Fruit fly (Drosophila melanogaster) S2 (cell line): ENCODE measurements around the gene pyd.

Experiments used
- CG8478 ChIP-seq: fragments of >200 bp; optimal IDR thresholded peaks from 2 replicates; lab custom pipeline; 2018
- CTCF ChIP-seq, 2 experiments: fragments of >200 bp; optimal IDR thresholded peaks; 2 replicates each; lab custom pipeline; 2018

The pyd gene

DNA sequence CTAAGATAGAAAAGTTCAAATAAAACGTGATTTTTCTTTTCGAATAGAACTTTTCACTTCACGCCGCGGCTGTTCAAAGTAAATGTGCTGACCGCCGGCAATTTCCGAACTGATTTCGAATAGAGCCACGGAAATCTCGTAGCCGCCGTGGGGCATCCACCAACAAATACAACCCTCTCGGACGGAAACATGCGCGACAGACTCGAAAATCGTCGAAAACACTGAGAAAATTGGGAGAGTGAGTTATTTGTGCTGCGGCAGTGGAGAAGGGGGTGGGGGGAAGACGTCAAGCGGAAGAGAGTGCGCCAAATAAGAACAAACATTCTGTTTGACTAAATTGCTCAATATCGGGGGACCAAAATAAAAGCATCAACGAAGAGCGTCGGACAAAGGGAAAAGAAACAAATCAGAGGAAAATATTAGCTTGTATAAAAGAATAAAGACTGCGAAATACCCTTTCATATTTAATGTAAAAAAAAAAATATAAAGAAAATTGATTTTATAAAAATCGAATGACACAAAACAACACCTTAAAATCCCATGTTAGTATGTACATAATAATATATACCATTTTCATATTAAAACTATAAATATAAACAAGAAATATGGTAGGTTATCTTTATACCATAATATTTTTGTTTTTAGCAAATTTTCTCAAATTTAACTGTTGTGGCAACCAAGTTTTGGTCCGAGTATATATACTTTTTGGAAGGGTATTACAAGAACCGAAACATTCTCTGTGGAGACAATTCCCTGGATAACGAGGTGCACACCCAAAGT lies 64.2 kb downstream of the pyd start:
- TF ChIP-seq CTCF (optimal IDR thresholded peaks at IDR 0.05; lab: Kevin White, UChicago) (no peak), CG8478 (lab: Kevin White, UChicago) (no peak)

DNA sequence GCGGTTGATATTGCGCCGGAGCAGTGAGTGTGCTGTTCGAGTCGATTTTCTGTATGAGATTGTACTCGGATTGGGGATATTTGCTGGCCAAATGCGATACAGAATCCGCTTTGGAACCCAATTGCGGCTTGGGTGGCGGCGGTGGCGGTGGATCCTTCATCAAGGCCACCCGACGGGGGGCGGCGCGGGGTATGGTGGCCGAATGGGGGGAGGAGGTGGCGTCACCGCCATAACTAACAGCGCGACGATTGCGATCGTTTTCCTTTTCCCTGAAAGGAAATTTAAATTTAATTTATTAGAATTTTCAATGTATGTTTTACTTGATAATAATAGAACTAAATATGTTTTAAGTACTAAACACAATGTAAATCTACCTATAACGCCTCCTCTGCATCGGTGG lies 66.7 kb downstream of the pyd start:
- TF ChIP-seq CG8478 (lab: Kevin White, UChicago) (no peak), CTCF (optimal IDR thresholded peaks at IDR 0.05; lab: Kevin White, UChicago) (no peak)

DNA sequence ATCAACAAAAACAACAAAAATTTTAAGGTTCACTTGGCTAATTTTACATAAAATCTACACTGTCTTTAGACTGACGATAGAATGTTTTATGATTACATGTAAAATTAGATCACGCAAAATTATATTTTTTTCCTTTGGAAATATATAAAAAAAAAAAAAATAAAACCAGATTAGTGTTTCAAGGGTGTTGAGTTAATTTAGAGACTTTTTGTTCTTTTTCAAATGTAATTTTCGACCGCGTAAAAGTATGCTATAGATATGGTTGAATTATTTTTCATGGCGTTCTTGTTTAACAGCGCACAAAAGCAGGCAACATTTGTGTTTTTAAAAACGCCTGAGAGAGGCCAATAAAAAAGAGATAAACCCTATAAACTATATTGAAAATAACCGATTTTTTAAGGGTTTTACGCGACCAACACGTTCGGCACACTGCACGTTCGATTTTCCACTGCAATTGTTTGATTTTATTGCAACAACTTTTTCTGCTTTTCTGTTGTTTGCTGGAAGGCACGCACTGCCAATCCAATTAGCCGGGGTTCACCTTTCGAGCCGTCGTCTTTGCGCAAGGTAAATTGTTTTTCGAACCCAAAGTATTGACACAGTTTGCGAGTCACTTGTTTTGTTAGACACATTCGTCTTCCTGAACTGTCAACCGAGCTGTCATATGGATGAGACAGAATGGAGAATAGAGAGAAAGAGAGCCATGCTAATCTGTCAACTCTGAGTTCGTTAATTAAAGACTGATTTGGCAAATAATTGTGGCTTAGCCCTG lies 68.4 kb downstream of the pyd start:
- TF ChIP-seq CTCF (optimal IDR thresholded peaks at IDR 0.05; lab: Kevin White, UChicago) (peak in 1 of 2 experiments; percentile 41), CG8478 (lab: Kevin White, UChicago) (no peak)

DNA sequence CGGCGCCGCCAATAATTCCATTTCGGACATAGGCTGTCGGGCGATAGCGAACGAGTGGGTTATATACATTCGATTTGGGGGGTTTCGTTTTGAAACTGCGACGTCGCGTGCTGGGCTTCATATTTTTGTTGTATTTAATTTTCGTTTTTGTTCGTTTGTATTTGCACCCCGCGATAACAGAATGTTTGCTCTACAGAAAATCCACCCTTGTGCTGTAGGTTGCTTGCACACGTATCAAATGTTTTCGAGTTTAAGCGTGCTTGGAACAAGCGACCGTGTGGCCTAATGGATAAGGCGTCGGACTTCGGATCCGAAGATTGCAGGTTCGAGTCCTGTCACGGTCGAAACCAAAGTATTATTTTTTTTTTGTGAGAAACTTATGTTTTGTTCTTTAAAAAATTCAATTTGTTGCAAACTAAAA lies 69.0 kb downstream of the pyd start:
- TF ChIP-seq CG8478 (lab: Kevin White, UChicago) (no peak), CTCF (optimal IDR thresholded peaks at IDR 0.05; lab: Kevin White, UChicago) (no peak)

DNA sequence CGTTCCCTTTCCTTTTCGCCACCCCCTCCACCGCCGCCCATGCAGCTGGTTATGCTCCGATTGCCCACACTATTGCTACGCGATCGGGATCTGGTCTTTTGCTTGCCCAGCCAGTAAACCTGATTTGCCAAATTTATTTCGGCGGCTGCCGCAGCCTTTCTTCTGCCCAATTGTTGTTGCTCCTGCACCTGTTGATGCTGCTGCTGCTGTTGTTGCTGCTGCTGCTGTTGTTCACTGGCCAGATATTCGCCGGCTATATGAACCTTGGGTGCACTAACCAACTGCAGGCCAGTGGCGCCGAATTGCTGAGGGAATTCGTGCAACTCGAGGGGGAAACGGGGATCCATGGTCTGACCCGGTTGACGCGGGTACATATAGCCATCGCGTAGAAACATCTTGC lies 69.5 kb downstream of the pyd start:
- TF ChIP-seq CTCF (optimal IDR thresholded peaks at IDR 0.05; lab: Kevin White, UChicago) (no peak), CG8478 (lab: Kevin White, UChicago) (no peak)

DNA sequence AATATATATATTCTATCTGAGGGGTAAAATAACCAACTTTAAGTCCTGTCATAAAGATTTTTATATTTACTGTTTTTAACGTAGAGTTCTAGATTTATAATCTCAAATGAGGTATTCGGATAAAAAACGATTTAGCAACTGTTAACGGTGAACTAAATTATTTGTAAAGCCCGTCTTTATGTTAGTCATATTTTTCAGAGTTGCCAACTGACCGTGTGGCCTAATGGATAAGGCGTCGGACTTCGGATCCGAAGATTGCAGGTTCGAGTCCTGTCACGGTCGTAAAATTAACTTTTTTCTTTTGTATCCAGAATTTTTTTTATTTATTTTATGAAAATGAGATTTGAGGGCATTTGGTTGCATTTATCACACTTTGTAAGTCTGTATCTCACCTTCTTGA lies 70.0 kb downstream of the pyd start:
- TF ChIP-seq CTCF (optimal IDR thresholded peaks at IDR 0.05; lab: Kevin White, UChicago) (no peak), CG8478 (lab: Kevin White, UChicago) (no peak)

DNA sequence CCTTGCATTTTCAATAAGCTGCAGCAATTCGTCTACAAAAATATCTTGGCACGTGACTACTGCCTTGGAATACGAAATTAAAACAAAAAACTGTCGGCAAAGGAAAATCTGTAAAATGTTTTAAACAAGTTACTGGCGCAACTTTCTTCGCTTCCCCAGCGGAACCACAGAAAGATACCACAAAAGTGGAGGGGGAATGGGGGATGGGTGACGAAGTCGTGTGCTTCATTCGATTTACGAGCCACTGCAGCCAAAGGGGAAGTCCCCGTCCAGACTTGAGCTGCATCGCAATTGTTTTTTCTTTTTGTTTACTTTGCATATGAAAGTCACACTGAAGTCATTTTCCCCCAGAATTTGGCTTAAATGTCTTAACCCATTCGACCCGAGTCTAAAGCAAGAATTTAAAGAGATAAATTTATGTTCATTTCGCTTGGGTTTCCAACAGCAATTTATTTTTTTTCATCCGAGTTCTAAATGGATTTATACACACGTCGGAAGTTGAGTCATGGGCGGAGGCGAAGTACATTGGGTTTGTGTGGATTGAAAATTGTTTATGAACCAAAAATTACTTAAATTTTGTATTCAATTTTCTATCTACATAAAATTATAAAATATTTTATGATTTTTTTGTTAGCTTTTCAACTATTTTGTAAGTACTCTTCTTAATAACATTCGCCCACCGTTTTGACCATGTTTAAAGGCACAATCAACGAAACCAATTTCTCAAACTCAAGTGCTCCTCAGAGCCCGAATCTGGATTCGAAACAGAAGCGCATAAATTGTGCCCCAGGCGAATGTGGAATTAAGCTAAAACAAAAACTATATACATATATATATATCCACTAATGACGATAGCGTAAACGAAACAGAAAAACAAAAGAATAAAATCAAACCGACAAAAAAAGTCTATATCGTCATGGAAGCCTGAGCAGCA lies 71.3 kb downstream of the pyd start:
- no peak for TF ChIP-seq CG8478 (lab: Kevin White, UChicago)
- TF ChIP-seq CTCF (optimal IDR thresholded peaks at IDR 0.05; lab: Kevin White, UChicago) = no peak

DNA sequence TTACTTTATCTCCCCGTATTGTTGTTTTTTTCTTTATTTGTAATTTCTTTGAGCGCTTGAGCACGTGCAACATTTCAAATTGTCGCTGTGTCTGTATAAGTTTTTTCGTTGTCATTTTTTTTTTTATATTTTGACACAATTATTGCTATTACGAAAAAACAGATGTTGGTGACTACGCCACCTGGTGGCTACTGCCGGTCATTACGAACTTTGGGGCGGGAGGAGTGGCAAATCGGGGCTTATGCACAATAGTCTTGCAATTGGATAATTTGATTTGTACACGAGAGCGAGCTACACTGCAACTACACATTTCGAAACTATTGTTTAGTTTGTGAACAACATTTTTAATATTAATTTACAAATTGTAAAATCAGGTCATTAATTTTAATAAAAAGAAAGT lies 72.4 kb downstream of the pyd start:
- TF ChIP-seq CTCF (optimal IDR thresholded peaks at IDR 0.05; lab: Kevin White, UChicago) (peak; percentile 44 to 62), CG8478 (lab: Kevin White, UChicago) (no peak)

DNA sequence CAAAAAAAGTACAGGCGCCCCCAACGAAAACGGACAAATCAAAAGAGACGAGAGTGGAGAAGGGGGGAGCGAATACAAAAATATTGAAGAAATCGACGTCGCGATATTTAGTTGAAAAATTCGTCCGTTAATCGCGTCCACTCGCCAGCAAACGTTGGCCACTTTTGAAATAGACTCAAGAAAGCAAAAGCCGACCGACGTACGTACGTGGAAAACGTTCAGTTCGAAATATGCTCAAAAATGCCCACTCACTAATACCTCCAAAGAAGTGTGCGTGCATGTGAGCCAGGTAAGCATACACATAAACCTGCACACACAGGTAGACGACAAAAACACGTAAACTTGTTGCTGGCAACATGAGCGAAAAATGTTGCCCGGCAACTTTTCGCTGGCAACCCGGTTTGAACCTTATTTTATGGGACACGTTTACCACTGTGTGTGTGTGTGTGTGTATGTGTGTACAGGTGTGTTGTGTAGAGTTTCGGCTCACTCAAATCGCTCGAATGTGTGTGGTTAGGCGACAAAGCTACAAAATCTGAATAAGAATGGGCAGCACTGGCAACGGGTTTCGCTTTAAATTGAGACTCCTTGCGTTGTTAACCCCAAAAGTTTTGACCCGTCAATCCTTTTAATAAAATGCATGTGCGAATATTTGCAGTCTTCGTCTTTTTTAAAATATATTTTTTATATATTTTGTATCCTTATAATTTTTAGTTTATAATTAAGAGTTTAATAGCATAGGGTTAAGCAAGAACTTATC lies 74.0 kb downstream of the pyd start:
- no peak for TF ChIP-seq CTCF (optimal IDR thresholded peaks at IDR 0.05; lab: Kevin White, UChicago)
- no peak for TF ChIP-seq CG8478 (lab: Kevin White, UChicago)

DNA sequence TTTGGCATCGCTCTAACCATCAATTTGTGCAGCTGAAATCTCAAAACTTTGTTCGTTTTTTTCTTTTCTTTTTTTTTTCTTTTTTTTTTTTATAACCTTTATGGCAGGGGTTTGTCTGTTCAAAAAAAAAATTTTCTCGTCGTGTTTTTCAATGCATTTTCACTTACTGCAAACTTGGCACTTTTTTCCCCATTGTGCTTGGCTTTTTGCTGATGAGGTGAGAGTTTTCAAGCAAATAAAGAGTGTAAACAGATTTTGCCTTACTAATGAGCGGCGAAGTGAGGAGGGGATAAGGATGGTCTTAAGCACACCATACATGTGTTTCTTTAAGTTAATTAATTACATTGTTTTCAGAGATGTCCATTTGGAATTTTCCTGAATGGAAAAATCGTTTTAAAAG lies 75.5 kb downstream of the pyd start:
- TF ChIP-seq CTCF (optimal IDR thresholded peaks at IDR 0.05; lab: Kevin White, UChicago) (no peak), CG8478 (lab: Kevin White, UChicago) (no peak)

DNA sequence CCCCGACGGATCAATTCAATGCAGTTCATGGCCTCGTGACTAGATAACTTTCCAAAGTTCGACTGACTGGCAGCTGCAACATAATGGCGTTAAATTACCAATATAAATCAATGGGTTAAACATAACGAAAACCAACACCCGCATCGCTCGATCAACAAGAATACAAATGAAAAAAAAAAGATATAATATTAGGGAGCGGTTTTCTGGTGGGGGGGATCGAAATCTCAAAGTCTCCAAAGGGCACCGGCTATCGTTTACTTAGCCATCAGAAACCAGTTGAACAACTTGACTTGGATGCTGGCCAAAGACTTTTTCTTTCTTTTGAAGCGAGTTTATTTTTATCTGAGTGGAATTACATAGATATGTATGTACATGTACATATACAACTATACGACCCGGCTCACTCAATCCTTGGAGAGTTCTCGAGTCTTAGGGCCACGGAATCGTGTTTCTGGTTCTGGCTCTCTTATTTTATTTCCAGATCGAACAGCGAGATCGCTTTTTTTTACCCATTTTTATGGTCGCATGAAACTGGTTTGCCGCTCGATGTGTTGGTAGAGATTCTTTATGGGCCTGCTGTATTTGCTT lies 77.0 kb downstream of the pyd start:
- no peak for TF ChIP-seq CG8478 (lab: Kevin White, UChicago)
- no peak for TF ChIP-seq CTCF (optimal IDR thresholded peaks at IDR 0.05; lab: Kevin White, UChicago)

DNA sequence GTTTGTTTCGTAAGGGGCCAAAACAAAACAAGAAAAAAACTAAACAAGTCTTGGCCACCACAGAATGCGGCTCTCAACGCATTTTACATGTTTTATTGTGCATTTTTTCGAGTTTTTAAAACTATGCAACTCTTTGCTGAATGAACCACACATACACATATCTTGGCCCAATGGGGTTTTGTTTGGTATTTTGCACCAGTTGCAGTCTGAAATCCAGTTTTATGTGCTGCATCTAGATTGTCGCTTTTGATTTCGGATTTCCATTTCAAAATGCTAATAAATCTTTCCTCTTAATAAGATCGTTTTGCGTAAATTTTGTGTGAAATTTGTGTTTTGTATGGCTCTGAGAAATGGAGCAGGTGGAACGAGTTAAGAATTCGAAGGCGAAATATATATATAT lies 78.0 kb downstream of the pyd start:
- TF ChIP-seq CTCF (optimal IDR thresholded peaks at IDR 0.05; lab: Kevin White, UChicago) = no peak
- no peak for TF ChIP-seq CG8478 (lab: Kevin White, UChicago)

DNA sequence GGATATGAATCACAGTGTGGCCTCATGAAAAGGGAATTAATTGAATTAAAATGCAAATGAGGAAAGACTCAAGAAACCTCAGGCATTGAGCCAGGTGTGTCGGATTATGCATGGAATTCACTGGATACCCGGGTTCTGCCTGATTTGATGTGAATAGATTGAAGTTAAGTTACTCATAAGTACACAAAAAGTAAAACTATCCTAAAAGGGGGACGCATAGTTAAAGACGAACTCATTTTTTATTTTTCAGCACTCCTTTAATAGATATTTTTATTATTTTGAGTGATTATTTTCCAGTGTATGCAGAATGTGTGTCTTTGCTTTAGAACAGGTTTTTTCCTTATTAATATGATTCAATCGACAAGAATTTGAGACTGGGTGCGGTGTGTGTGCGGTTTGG lies 78.5 kb downstream of the pyd start:
- no peak for TF ChIP-seq CG8478 (lab: Kevin White, UChicago)
- TF ChIP-seq CTCF (optimal IDR thresholded peaks at IDR 0.05; lab: Kevin White, UChicago) = no peak
